Worm (Caenorhabditis elegans) whole organism, L2 larva: ENCODE measurements around the gene T01H10.11.

Source experiments
- C34F6.9 ChIP-seq: fragments of 150-350 bp; optimal IDR thresholded peaks from 2 replicates; lab custom pipeline; 2014; ENCODE audit warnings: missing biosample characterization, missing genetic modification characterization
- F13H6.1 ChIP-seq: sonication (generic microtip); optimal IDR thresholded peaks from 2 replicates; lab custom pipeline; 2016; ENCODE audit warnings: missing genetic modification characterization, missing compliant biosample characterization
- R02D3.7 ChIP-seq: fragments of 150-350 bp; optimal IDR thresholded peaks from 2 replicates; lab custom pipeline; 2014; ENCODE audit warnings: missing biosample characterization, missing genetic modification characterization
- Y55F3AM.14 ChIP-seq: fragments of 200-800 bp; sonication (Bioruptor generic); optimal IDR thresholded peaks from 2 replicates; lab custom pipeline; 2018; ENCODE audit warnings: mild to moderate bottlenecking, missing genetic modification characterization, missing compliant biosample characterization
- ZK546.5 ChIP-seq: sonication (generic microtip); optimal IDR thresholded peaks from 2 replicates; lab custom pipeline; 2017; ENCODE audit warnings: missing biosample characterization, missing genetic modification characterization
- alr-1 ChIP-seq: fragments of 150-350 bp; optimal IDR thresholded peaks from 2 replicates; lab custom pipeline; 2014; ENCODE audit warnings: missing biosample characterization, missing genetic modification characterization
- aly-2 ChIP-seq: fragments of 150-350 bp; optimal IDR thresholded peaks from 2 replicates; lab custom pipeline; 2014; ENCODE audit warnings: missing biosample characterization, missing genetic modification characterization
- ama-1 ChIP-seq: fragments of 150-350 bp; optimal IDR thresholded peaks from 2 replicates; lab custom pipeline; 2018; ENCODE audit warnings: inconsistent platforms
- blmp-1 ChIP-seq: sonication (generic microtip); optimal IDR thresholded peaks from 2 replicates; lab custom pipeline; 2017; ENCODE audit warnings: missing genetic modification characterization, mild to moderate bottlenecking, missing compliant biosample characterization, antibody characterized with exemption, moderate library complexity; ENCODE audit not compliant: insufficient read depth
- ceh-16 ChIP-seq: fragments of 150-350 bp; optimal IDR thresholded peaks from 2 replicates; lab custom pipeline; 2014; ENCODE audit warnings: missing biosample characterization, missing genetic modification characterization
- ceh-82 ChIP-seq: fragments of 150-350 bp; optimal IDR thresholded peaks from 2 replicates; lab custom pipeline; 2014; ENCODE audit warnings: missing biosample characterization, missing genetic modification characterization
- crh-2 ChIP-seq: sonication (generic microtip); optimal IDR thresholded peaks from 2 replicates; lab custom pipeline; 2017; ENCODE audit warnings: missing biosample characterization, missing genetic modification characterization
- dmd-4 ChIP-seq: sonication (generic microtip); optimal IDR thresholded peaks from 2 replicates; lab custom pipeline; 2017; ENCODE audit warnings: missing biosample characterization, missing genetic modification characterization
- egl-27 ChIP-seq: sonication (generic microtip); optimal IDR thresholded peaks from 3 replicates; lab custom pipeline; 2017; ENCODE audit warnings: missing biosample characterization, missing genetic modification reagents, missing genetic modification characterization
- elt-1 ChIP-seq: fragments of 150-350 bp; optimal IDR thresholded peaks from 2 replicates; lab custom pipeline; 2014; ENCODE audit warnings: missing biosample characterization, missing genetic modification characterization
- elt-3 ChIP-seq: sonication (generic microtip); optimal IDR thresholded peaks from 2 replicates; lab custom pipeline; 2017; ENCODE audit warnings: missing biosample characterization, missing genetic modification characterization
- fos-1 ChIP-seq: fragments of 150-350 bp; optimal IDR thresholded peaks from 2 replicates; lab custom pipeline; 2014; ENCODE audit warnings: missing biosample characterization, missing genetic modification characterization
- gmeb-1 ChIP-seq: fragments of 150-350 bp; optimal IDR thresholded peaks from 2 replicates; lab custom pipeline; 2014; ENCODE audit warnings: missing biosample characterization, missing genetic modification characterization
- lin-11 ChIP-seq: fragments of 150-350 bp; sonication (generic microtip); optimal IDR thresholded peaks from 2 replicates; lab custom pipeline; 2014; ENCODE audit warnings: missing biosample characterization, missing genetic modification characterization, inconsistent platforms, mixed read lengths
- lin-13 ChIP-seq: fragments of 150-350 bp; optimal IDR thresholded peaks from 2 replicates; lab custom pipeline; 2014; ENCODE audit warnings: missing biosample characterization, missing genetic modification reagents, missing genetic modification characterization
- lin-39 ChIP-seq: fragments of 150-350 bp; optimal IDR thresholded peaks from 2 replicates; lab custom pipeline; 2014; ENCODE audit warnings: missing biosample characterization, missing genetic modification reagents, missing genetic modification characterization
- lsy-2 ChIP-seq, 2 experiments: fragments of 150-350 bp in 1 of 2; sonication (generic microtip) in 1 of 2; optimal IDR thresholded peaks; 2 replicates each; lab custom pipeline; 2014 to 2017; ENCODE audit warnings: missing biosample characterization in 2 of 2, missing genetic modification characterization in 2 of 2
- mab-5 ChIP-seq: fragments of 150-350 bp; optimal IDR thresholded peaks from 2 replicates; lab custom pipeline; 2014; ENCODE audit warnings: missing biosample characterization, missing genetic modification characterization
- mbf-1 ChIP-seq: sonication (generic microtip); optimal IDR thresholded peaks from 2 replicates; lab custom pipeline; 2017; ENCODE audit warnings: missing biosample characterization, missing genetic modification characterization
- mdl-1 ChIP-seq, 2 experiments: fragments of 150-350 bp in 1 of 2; sonication (generic microtip) in 1 of 2; optimal IDR thresholded peaks; 2 replicates each; lab custom pipeline; 2017; ENCODE audit warnings: missing biosample characterization in 2 of 2, missing genetic modification characterization in 2 of 2
- nhr-10 ChIP-seq: sonication (generic microtip); optimal IDR thresholded peaks from 2 replicates; lab custom pipeline; 2017; ENCODE audit warnings: missing biosample characterization, missing genetic modification characterization
- nhr-11 ChIP-seq: fragments of 150-350 bp; optimal IDR thresholded peaks from 2 replicates; lab custom pipeline; 2014; ENCODE audit warnings: missing biosample characterization, missing genetic modification characterization
- nhr-12 ChIP-seq: fragments of 150-350 bp; optimal IDR thresholded peaks from 2 replicates; lab custom pipeline; 2014; ENCODE audit warnings: missing biosample characterization, missing genetic modification characterization
- nhr-129 ChIP-seq: fragments of 150-350 bp; optimal IDR thresholded peaks from 2 replicates; lab custom pipeline; 2014; ENCODE audit warnings: missing biosample characterization, missing genetic modification characterization
- nhr-21 ChIP-seq: fragments of 150-350 bp; optimal IDR thresholded peaks from 2 replicates; lab custom pipeline; 2014; ENCODE audit warnings: missing biosample characterization, missing genetic modification characterization
- nhr-23 ChIP-seq: fragments of 150-350 bp; optimal IDR thresholded peaks from 2 replicates; lab custom pipeline; 2014; ENCODE audit warnings: missing biosample characterization, missing genetic modification reagents, missing genetic modification characterization
- nhr-237 ChIP-seq: fragments of 150-350 bp; optimal IDR thresholded peaks from 2 replicates; lab custom pipeline; 2014; ENCODE audit warnings: missing biosample characterization, missing genetic modification characterization
- nhr-25 ChIP-seq: fragments of 150-350 bp; sonication (generic microtip); optimal IDR thresholded peaks from 3 replicates; lab custom pipeline; 2014; ENCODE audit warnings: missing biosample characterization, missing genetic modification characterization
- nhr-6 ChIP-seq: fragments of 150-350 bp; optimal IDR thresholded peaks from 2 replicates; lab custom pipeline; 2014; ENCODE audit warnings: missing biosample characterization, missing genetic modification characterization
- nhr-77 ChIP-seq: fragments of 150-350 bp; optimal IDR thresholded peaks from 2 replicates; lab custom pipeline; 2014; ENCODE audit warnings: missing biosample characterization, missing genetic modification characterization
- peb-1 ChIP-seq: fragments of 150-350 bp; optimal IDR thresholded peaks from 2 replicates; lab custom pipeline; 2014; ENCODE audit warnings: missing biosample characterization, missing genetic modification characterization
- sem-4 ChIP-seq: fragments of 150-350 bp; optimal IDR thresholded peaks from 2 replicates; lab custom pipeline; 2014; ENCODE audit warnings: missing biosample characterization, missing genetic modification reagents, missing genetic modification characterization
- skn-1 ChIP-seq: sonication (generic microtip); optimal IDR thresholded peaks from 2 replicates; lab custom pipeline; 2017; ENCODE audit warnings: missing biosample characterization, missing genetic modification characterization
- sma-3 ChIP-seq: sonication (generic microtip); optimal IDR thresholded peaks from 2 replicates; lab custom pipeline; 2016; ENCODE audit warnings: missing genetic modification reagents, missing genetic modification characterization, missing compliant biosample characterization
- sma-9 ChIP-seq, 2 experiments: fragments of 150-350 bp in 1 of 2; sonication (generic microtip) in 1 of 2; optimal IDR thresholded peaks; 2 replicates each; lab custom pipeline; 2014 to 2016; ENCODE audit warnings: missing genetic modification characterization in 2 of 2, mild to moderate bottlenecking in 1 of 2, missing biosample characterization in 1 of 2, missing compliant biosample characterization in 1 of 2, missing genetic modification reagents in 1 of 2, moderate library complexity in 1 of 2
- snpc-4 ChIP-seq: fragments of 150-350 bp; optimal IDR thresholded peaks from 2 replicates; lab custom pipeline; 2014; ENCODE audit warnings: missing biosample characterization, missing genetic modification characterization
- unc-39 ChIP-seq: fragments of 150-350 bp; optimal IDR thresholded peaks from 2 replicates; lab custom pipeline; 2014; ENCODE audit warnings: missing biosample characterization, missing genetic modification characterization
- unc-55 ChIP-seq: fragments of 150-350 bp; sonication (generic microtip); optimal IDR thresholded peaks from 3 replicates; lab custom pipeline; 2014; ENCODE audit warnings: missing biosample characterization, missing genetic modification reagents, missing genetic modification characterization
- unc-62 ChIP-seq: fragments of 150-350 bp; optimal IDR thresholded peaks from 2 replicates; lab custom pipeline; 2014; ENCODE audit warnings: missing biosample characterization, missing genetic modification reagents, missing genetic modification characterization
- zag-1 ChIP-seq: fragments of 150-350 bp; optimal IDR thresholded peaks from 2 replicates; lab custom pipeline; 2014; ENCODE audit warnings: missing biosample characterization, missing genetic modification characterization
- ztf-1 ChIP-seq: fragments of 200-800 bp; sonication (Bioruptor generic); conservative IDR thresholded peaks from 2 replicates; pipeline ENCODE4 v1.3.6; 2022; ENCODE audit warnings: missing genetic modification characterization, missing compliant biosample characterization
- ztf-11 ChIP-seq: sonication (generic microtip); optimal IDR thresholded peaks from 2 replicates; lab custom pipeline; 2017; ENCODE audit warnings: missing biosample characterization, missing genetic modification characterization
- ztf-4 ChIP-seq: fragments of 150-350 bp; optimal IDR thresholded peaks from 2 replicates; lab custom pipeline; 2014; ENCODE audit warnings: missing biosample characterization, missing genetic modification characterization

T01H10.11 gene

DNA sequence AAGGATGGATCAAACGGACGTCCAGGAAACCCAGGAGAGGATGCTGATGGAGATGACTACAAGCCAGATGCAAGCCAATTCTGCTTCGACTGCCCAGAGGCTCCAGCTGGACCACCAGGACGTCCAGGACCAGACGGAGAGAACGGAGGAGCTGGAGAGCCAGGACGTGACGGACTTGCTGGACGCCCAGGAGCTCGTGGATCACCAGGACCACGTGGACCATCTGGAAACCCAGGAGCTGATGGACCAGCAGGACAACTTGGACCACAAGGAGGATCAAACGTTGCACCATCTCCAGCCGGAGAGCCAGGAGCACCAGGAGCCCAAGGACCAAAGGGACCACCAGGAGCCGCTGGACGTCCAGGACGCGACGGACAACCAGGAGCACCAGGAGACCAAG lies 17.8 kb upstream of the T01H10.11 start:
- TF ChIP-seq nhr-10 (tag; lab: Kevin White, UChicago) (no peak), nhr-21 (no peak), nhr-237 (no peak), ztf-11 (no peak), unc-62 (GFP tag; lab: Kevin White, UChicago) (no peak), unc-39 (tag; lab: Kevin White, UChicago) (no peak), lsy-2 (tag; optimal IDR thresholded peaks at IDR 0.05; lab: Kevin White, UChicago) (no peak), elt-1 (no peak), R02D3.7 (tag; lab: Kevin White, UChicago) (no peak), dmd-4 (no peak), fos-1 (no peak), ztf-4 (tag; lab: Kevin White, UChicago) (no peak), ceh-16 (tag; lab: Kevin White, UChicago) (no peak)

DNA sequence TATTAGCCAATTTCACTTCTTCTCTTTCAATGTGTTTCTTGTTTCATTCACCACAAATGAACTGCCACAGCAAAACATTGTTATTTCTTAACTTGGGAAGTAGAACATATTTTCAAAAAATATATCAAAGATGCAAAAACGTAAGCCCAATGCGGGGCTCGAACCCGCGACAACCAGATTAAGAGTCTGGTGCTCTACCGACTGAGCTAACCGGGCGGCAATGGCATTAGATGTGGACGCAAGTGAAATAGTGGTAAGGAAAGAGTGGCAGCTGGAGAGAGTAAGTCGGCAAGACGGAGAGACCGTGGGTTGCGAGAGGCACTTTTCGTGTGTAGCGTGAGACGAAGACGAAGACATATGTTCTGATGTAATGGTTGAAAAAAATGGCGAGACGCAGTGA lies 17.2 kb upstream of the T01H10.11 start:
- TF ChIP-seq ZK546.5 (tag; lab: Kevin White, UChicago) (no peak), sma-3 (GFP tag; lab: Kevin White, UChicago) (peak; percentile 73), lin-39 (tag; lab: Kevin White, UChicago) (no peak), sem-4 (peak; percentile 72), nhr-12 (tag; lab: Kevin White, UChicago) (peak; percentile 46), sma-9 (GFP tag; optimal IDR thresholded peaks at IDR 0.05; lab: Kevin White, UChicago) (peak; percentile 87), sma-9 (tag; optimal IDR thresholded peaks at IDR 0.05; lab: Kevin White, UChicago) (no peak), ztf-1 (GFP tag; lab: Robert Waterston, UW) (no peak), lin-11 (tag; lab: Kevin White, UChicago) (peak; percentile 39), crh-2 (tag; lab: Kevin White, UChicago) (peak; percentile 72), mab-5 (tag; lab: Kevin White, UChicago) (peak; percentile 76), F13H6.1 (tag; lab: Kevin White, UChicago) (peak; percentile 77), zag-1 (tag; lab: Kevin White, UChicago) (peak; percentile 46), unc-39 (tag; lab: Kevin White, UChicago) (no peak), snpc-4 (tag; lab: Kevin White, UChicago) (peak; percentile 2), aly-2 (tag; lab: Kevin White, UChicago) (no peak), lsy-2 (tag; optimal IDR thresholded peaks at IDR 0.05; lab: Kevin White, UChicago) (peak in 1 of 2 experiments; percentile 66), unc-62 (GFP tag; lab: Kevin White, UChicago) (no peak), nhr-10 (tag; lab: Kevin White, UChicago) (no peak), ztf-4 (tag; lab: Kevin White, UChicago) (no peak), mbf-1 (tag; lab: Kevin White, UChicago) (no peak), nhr-21 (peak; percentile 53), elt-3 (tag; lab: Kevin White, UChicago) (no peak), egl-27 (tag; lab: Kevin White, UChicago) (peak; percentile 66), nhr-11 (peak; percentile 65), nhr-237 (no peak), dmd-4 (no peak), gmeb-1 (tag; lab: Kevin White, UChicago) (no peak), ztf-11 (no peak), elt-1 (no peak), Y55F3AM.14 (GFP tag; lab: Kevin White, UChicago) (peak; percentile 68), nhr-77 (no peak), lin-13 (GFP tag; lab: Kevin White, UChicago) (peak; percentile 76), peb-1 (no peak), unc-55 (GFP tag; lab: Kevin White, UChicago) (peak; percentile 77), C34F6.9 (peak; percentile 56), ceh-82 (tag; lab: Kevin White, UChicago) (peak; percentile 27), nhr-23 (tag; lab: Kevin White, UChicago) (no peak), alr-1 (tag; lab: Kevin White, UChicago) (no peak), fos-1 (peak; percentile 66), mdl-1 (tag; optimal IDR thresholded peaks at IDR 0.05; lab: Kevin White, UChicago) (peak in 1 of 2 experiments; percentile 42), ama-1 (lab: Kevin White, UChicago) (no peak), skn-1 (tag; lab: Kevin White, UChicago) (no peak), nhr-129 (peak; percentile 92), nhr-25 (tag; lab: Kevin White, UChicago) (no peak), ceh-16 (tag; lab: Kevin White, UChicago) (peak; percentile 15), R02D3.7 (tag; lab: Kevin White, UChicago) (no peak), blmp-1 (tag; lab: Kevin White, UChicago) (no peak), nhr-6 (tag; lab: Kevin White, UChicago) (no peak)
